Worm (Caenorhabditis elegans): ENCODE results near the gene ZK945.8.

DNA sequence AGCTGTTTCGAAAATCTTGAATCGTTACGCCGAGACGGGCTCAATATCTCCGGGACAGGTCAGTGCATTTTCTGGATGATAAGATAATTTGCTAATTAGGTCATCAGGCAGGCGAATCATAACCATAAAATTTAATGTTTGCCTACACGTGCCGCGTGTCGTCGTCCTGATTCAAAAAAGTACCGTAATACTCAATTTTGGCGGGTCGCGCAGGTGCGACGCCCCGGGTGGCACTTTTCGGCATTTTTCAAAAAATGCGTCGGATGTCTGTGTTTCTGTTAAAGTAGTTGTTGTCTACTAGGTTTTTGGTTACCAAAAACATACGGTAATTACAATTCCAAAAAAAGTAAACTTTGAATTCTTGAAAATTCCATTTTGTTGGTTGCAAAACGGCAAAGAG is 39.1 kb downstream of the ZK945.8 start:
- TF ChIP-seq rnt-1 (tag; optimal IDR thresholded peaks at IDR 0.05) (no peak), aha-1 (tag; optimal IDR thresholded peaks at IDR 0.05) (no peak), elt-3 (tag; optimal IDR thresholded peaks at IDR 0.05) (no peak), nhr-28 (tag; optimal IDR thresholded peaks at IDR 0.05) (no peak), lin-15B (tag; optimal IDR thresholded peaks at IDR 0.05) (no peak), lin-39 (tag; optimal IDR thresholded peaks at IDR 0.05) (no peak), skn-1 (tag; optimal IDR thresholded peaks at IDR 0.05) (no peak)

All from whole organism, L1 larva.